Worm (Caenorhabditis elegans) whole organism, dauer: ENCODE results near the gene vha-15.

Experiments used
- unc-62 ChIP-seq: sonication (generic microtip); optimal IDR thresholded peaks from 2 replicates; lab custom pipeline; 2017; ENCODE audit warnings: missing biosample characterization, missing genetic modification reagents, missing genetic modification characterization

vha-15 gene

ce11 chrX:2237438-2237961, at the start of gene vha-15:
Gene vha-15 (plus strand): TSS chrX:2237911.
- no peak for TF ChIP-seq unc-62 (GFP tag; lab: Kevin White, UChicago)

ce11 chrX:2188885-2189284, 48.8 kb upstream of the vha-15 start:
- TF ChIP-seq unc-62 (GFP tag; lab: Kevin White, UChicago) = no peak

- TF ChIP-seq unc-62 (GFP tag; lab: Kevin White, UChicago) = no peak
These were observed 47.0 kb upstream of the vha-15 start for ce11 chrX:2190740-2191139.

ce11 chrX:2191925-2192554, 45.7 kb upstream of the vha-15 start, which contains the start of gene gap-1:
Gene gap-1 (plus strand): TSS chrX:2192504.
- TF ChIP-seq unc-62 (GFP tag; lab: Kevin White, UChicago) = no peak

- TF ChIP-seq unc-62 (GFP tag; lab: Kevin White, UChicago) = no peak
These were observed 40.3 kb upstream of the vha-15 start for ce11 chrX:2197444-2197843.

- no peak for TF ChIP-seq unc-62 (GFP tag; lab: Kevin White, UChicago)
These were observed 38.6 kb upstream of the vha-15 start, which contains the start of gene T24C12.1 for ce11 chrX:2199140-2199539. Gene T24C12.1 (plus strand): TSS chrX:2199440.

- TF ChIP-seq unc-62 (GFP tag; lab: Kevin White, UChicago) = no peak
These were observed 34.0 kb upstream of the vha-15 start, which contains the start of gene T24C12.3 for ce11 chrX:2203760-2204159. Gene T24C12.3 (minus strand): TSS chrX:2203893.

- no peak for TF ChIP-seq unc-62 (GFP tag; lab: Kevin White, UChicago)
These were observed 32.7 kb upstream of the vha-15 start, which contains the start of gene T24C12.4 for ce11 chrX:2204963-2205362. Gene T24C12.4 (minus strand): TSS chrX:2205063.

- no peak for TF ChIP-seq unc-62 (GFP tag; lab: Kevin White, UChicago)
These were observed 29.3 kb upstream of the vha-15 start for ce11 chrX:2208391-2208790.

- TF ChIP-seq unc-62 (GFP tag; lab: Kevin White, UChicago) = no peak
These were observed 27.5 kb upstream of the vha-15 start for ce11 chrX:2210164-2210563.

- TF ChIP-seq unc-62 (GFP tag; lab: Kevin White, UChicago) = no peak
These were observed 27.0 kb upstream of the vha-15 start, which contains the start of gene peb-1 for ce11 chrX:2210751-2211150. Gene peb-1 (plus strand): TSS chrX:2211051.

ce11 chrX:2212141-2212540, 25.6 kb upstream of the vha-15 start:
- no peak for TF ChIP-seq unc-62 (GFP tag; lab: Kevin White, UChicago)

ce11 chrX:2212712-2213111, 25.0 kb upstream of the vha-15 start:
- no peak for TF ChIP-seq unc-62 (GFP tag; lab: Kevin White, UChicago)

ce11 chrX:2213400-2214362, 24.0 kb upstream of the vha-15 start:
- TF ChIP-seq unc-62 (GFP tag; lab: Kevin White, UChicago) = no peak

ce11 chrX:2214454-2214853, 23.3 kb upstream of the vha-15 start:
- TF ChIP-seq unc-62 (GFP tag; lab: Kevin White, UChicago) = no peak

- TF ChIP-seq unc-62 (GFP tag; lab: Kevin White, UChicago) = no peak
These were observed 22.6 kb upstream of the vha-15 start for ce11 chrX:2215108-2215507.
